Worm (Caenorhabditis elegans) whole organism, early embryonic: Measurements from ENCODE around the gene C27A7.3.

ENCODE experiments used
- ama-1 ChIP-seq: fragments of 150-350 bp; optimal IDR thresholded peaks from 2 replicates; lab custom pipeline; 2014
- ceh-13 ChIP-seq: fragments of 200-800 bp; sonication (Bioruptor generic); optimal IDR thresholded peaks from 2 replicates; lab custom pipeline; 2018; ENCODE audit warnings: mild to moderate bottlenecking, missing genetic modification characterization, missing compliant biosample characterization
- hmbx-1 ChIP-seq: sonication (generic microtip); optimal IDR thresholded peaks from 2 replicates; lab custom pipeline; 2016; ENCODE audit warnings: mild to moderate bottlenecking, missing genetic modification characterization, missing compliant biosample characterization
- sea-1 ChIP-seq: fragments of 200-800 bp; sonication (Bioruptor generic); conservative IDR thresholded peaks from 2 replicates; pipeline ENCODE4 v1.3.6; 2022; ENCODE audit warnings: missing genetic modification characterization, missing compliant biosample characterization

DNA sequence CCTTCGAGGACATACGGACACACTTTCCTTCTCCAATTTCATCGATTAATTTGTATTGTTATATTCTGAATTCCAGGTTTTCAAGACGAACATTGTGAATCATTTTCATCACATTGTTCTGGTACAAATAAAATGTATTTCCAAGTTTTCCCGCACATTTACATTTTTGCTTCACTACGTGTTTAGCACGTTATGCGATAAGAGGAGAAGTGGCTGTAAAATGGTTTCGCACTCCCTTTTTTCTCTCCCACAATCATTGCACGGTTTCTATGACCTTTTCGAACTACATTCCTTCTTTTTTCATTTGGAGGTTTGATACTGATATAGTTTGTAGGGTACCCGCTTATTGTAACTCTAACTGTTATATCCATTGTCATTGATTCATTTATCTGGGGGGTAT lies 27.0 kb upstream of the C27A7.3 start:
- TF ChIP-seq ama-1 (lab: Kevin White, UChicago) (no peak), hmbx-1 (tag; lab: Kevin White, UChicago) (no peak), ceh-13 (GFP tag; lab: Kevin White, UChicago) (no peak), sea-1 (GFP tag; lab: Robert Waterston, UW) (no peak)
